Worm (Caenorhabditis elegans): ENCODE data around the gene lipl-3.

lipl-3 gene

DNA sequence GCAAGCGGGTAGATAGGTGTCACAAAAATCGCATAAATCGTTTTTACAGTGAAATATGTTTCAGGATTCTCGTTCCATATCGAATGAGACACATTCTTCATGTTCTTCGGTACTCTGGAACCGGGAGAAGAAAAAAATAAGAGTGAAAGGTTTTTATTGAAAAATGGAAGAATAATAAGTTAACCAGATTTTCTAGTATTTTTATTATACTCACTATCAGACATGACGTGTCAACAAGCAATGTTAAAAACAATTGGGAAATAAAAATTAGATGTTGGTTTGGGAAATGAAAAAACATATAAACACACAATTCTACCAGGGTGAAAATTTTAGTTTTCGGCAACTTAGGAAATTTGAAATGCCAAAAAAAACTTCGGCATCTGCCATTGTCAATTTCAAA, 11.6 kb downstream of the lipl-3 start, which contains the start of gene srh-37:
srh-37 (minus strand) TSS at position 101 of the 400 bp plus-strand sequence.
- TF ChIP-seq ces-1 (GFP tag; optimal IDR thresholded peaks at IDR 0.05) (no peak), pha-4 (GFP tag; IDR thresholded peaks at IDR 0.05) (no peak), pha-4 (tag; optimal IDR thresholded peaks at IDR 0.05) (no peak), mxl-3 (GFP tag; optimal IDR thresholded peaks at IDR 0.05) (no peak), ama-1 (optimal IDR thresholded peaks at IDR 0.05) (no peak), mdl-1 (tag; optimal IDR thresholded peaks at IDR 0.05) (no peak), lin-29 (GFP tag; IDR thresholded peaks at IDR 0.05) (no peak), daf-12 (tag; optimal IDR thresholded peaks at IDR 0.05) (no peak), zip-11 (GFP tag; IDR thresholded peaks at IDR 0.05) (no peak), hlh-11 (tag; optimal IDR thresholded peaks at IDR 0.05) (no peak), aha-1 (tag) (no peak)

DNA sequence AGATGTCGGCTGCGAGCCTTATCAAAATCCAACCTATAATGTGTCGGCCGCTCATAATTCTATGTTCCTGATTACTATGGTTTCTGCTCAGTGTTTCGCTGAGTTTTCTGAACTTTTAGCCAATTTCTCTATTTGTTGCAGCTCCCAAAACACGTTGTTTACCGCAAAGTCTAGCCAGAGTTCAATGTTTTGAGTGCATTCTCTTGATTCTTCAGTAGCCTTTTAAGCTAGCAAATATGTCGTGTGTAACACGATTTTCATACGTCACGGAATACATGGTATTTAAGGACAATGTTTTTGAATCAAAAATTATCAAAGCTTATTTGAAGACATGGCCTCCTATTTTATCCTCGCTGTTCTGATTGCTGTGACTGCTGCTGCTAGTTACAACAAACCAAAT, 18.8 kb downstream of the lipl-3 start, which contains the start of gene srlf-19:
srlf-19 (plus strand) TSS at position 301 of the 400 bp plus-strand sequence.
- no peak for TF ChIP-seq ceh-32 (tag; optimal IDR thresholded peaks at IDR 0.05; ENCODE audit: poor library complexity)

DNA sequence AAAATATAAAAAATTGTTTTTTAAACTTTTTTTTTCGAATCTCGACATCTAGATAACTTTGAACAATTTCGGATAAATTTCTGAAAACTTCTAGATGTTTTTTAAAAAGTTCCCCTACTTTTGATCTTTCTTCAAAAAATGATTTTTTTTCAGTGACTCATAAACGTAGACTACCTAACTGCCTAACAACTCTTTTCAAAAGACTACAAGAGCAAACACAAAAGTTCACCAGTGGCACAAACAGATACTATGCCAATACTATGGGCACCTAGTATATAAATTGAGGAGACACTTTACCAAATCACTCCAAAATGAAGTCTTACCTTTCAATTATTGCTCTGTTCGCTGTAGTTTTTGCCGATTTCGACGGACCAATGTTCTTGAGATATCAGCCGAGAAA, 20.3 kb downstream of the lipl-3 start, which contains the start of gene srlf-35:
srlf-35 (plus strand) TSS at position 301 of the 400 bp plus-strand sequence.
- TF ChIP-seq php-3 (GFP tag; IDR thresholded peaks at IDR 0.05) (no peak), nhr-11 (tag; optimal IDR thresholded peaks at IDR 0.05) (no peak), tra-1 (GFP tag; IDR thresholded peaks at IDR 0.05) (no peak), rbr-2 (tag; optimal IDR thresholded peaks at IDR 0.05) (no peak), nhr-76 (tag; optimal IDR thresholded peaks at IDR 0.05) (no peak), ceh-32 (tag; optimal IDR thresholded peaks at IDR 0.05; ENCODE audit: poor library complexity) (no peak), nhr-25 (tag; optimal IDR thresholded peaks at IDR 0.05; ENCODE audit: borderline replicate concordance, insufficient read depth) (no peak), unc-62 (GFP tag; optimal IDR thresholded peaks at IDR 0.05 in 1 of 2) (no peak), unc-62 (tag; optimal IDR thresholded peaks at IDR 0.05) (no peak), zip-2 (tag; optimal IDR thresholded peaks at IDR 0.05) (no peak), nhr-48 (tag; optimal IDR thresholded peaks at IDR 0.05) (no peak), mxl-2 (GFP tag; conservative IDR thresholded peaks at IDR 0.05) (no peak), aha-1 (tag) (no peak), lin-1 (GFP tag; IDR thresholded peaks at IDR 0.05) (no peak), saeg-2 (GFP tag; IDR thresholded peaks at IDR 0.05) (no peak), ceh-28 (tag; optimal IDR thresholded peaks at IDR 0.05) (no peak), zip-11 (GFP tag; IDR thresholded peaks at IDR 0.05) (no peak), fos-1 (tag; optimal IDR thresholded peaks at IDR 0.05) (no peak), aly-2 (tag; optimal IDR thresholded peaks at IDR 0.05) (no peak), duxl-1 (tag; optimal IDR thresholded peaks at IDR 0.05; ENCODE audit: poor library complexity) (no peak)

ce11 chrV:502803-503273, 21.2 kb downstream of the lipl-3 start, which contains the start of gene T01G6.10:
TSS of gene T01G6.10 (minus strand) at chrV:503223.
- peak; percentile 96 for TF ChIP-seq aha-1 (tag)
- TF ChIP-seq zag-1 (tag; optimal IDR thresholded peaks at IDR 0.05), result no peak

DNA sequence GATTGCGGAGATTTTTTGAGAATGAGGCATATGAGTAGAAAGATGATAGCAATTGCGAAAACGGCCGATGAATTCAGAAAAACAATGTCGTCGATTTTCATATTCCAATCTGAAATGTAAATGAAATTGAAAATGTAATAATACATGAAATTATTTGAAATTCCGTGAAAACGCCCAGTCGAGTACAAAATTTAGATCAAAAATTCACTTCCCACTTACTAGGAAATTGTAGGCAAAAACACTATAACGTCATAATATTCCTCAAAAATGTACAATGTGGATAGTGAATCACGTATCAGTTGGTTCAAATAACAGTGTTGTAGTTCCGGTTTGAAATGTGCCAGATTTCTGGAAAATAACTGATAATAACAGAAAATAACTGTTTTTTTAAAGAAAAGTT, 22.8 kb downstream of the lipl-3 start, which contains the start of gene str-256:
str-256 (minus strand) TSS at position 101 of the 400 bp plus-strand sequence.
- TF ChIP-seq rbr-2 (tag; optimal IDR thresholded peaks at IDR 0.05) (no peak), skn-1 (tag; optimal IDR thresholded peaks at IDR 0.05) (no peak), lin-38 (GFP tag; IDR thresholded peaks at IDR 0.05) (no peak), jun-1 (tag; optimal IDR thresholded peaks at IDR 0.05) (no peak), tag-97 (GFP tag; IDR thresholded peaks at IDR 0.05) (no peak), madf-9 (GFP tag; conservative IDR thresholded peaks at IDR 0.05) (no peak), php-3 (GFP tag; IDR thresholded peaks at IDR 0.05) (no peak)
